Worm (Caenorhabditis elegans): ENCODE data around the gene C49F8.1.

DNA sequence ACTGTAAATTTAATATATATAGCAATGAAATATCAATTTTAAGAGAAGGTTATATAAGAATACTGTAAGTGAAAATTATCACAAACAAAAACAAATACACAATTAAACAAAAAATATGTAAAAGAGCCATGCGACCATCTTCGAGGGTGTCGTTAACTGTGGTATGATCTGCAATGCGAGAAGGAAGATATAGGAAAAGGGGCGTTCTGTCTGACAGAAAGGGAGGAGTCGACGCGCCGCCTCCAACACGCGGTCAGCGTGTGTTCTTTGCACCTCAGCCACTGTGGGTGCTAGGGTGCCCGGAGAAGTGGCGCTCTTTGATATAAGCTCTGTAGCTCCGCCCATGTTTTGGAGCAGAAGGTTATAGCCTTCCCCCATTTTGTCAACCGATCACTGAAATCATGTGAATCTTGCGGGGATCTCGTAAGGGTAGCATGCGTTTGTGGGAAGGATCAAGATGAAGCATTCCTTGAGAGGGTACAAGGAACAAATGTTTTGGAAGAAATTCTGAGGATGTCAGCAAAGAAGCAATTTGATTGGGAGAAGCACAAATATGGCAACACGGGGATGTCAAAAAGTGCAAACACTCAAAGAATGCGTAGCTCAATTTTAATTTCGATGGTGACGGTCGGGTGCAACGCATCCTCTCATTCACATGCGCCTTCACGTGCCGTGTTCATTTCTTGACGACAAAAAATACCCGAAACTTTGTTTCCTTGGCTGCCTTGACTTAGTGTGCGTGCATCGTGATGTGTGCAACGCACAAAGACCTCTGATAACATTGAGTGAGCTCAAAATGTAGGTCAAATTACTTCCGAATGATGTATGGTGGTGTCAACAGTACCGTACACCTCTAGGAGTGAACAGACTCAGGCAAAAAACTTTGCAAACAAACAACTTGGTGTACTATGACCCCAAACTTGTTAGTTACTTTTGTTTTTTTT lies 13.7 kb downstream of the C49F8.1 start, which contains the start of gene mxl-3:
- peak; percentile 70 for TF ChIP-seq nhr-28 (tag; optimal IDR thresholded peaks at IDR 0.05)
- no peak for TF ChIP-seq egl-27 (tag; optimal IDR thresholded peaks at IDR 0.05)
- no peak for TF ChIP-seq ces-1 (GFP tag; optimal IDR thresholded peaks at IDR 0.05)
- TF ChIP-seq ztf-11 (tag; optimal IDR thresholded peaks at IDR 0.05), result no peak
- TF ChIP-seq jun-1 (tag; optimal IDR thresholded peaks at IDR 0.05), result no peak
- TF ChIP-seq pqm-1 (tag; optimal IDR thresholded peaks at IDR 0.05), result no peak

Measured in whole organism, L4 larva.